Worm (Caenorhabditis elegans) whole organism, L4/young adult: ENCODE data around the gene C14B9.8.

ENCODE experiments used
- W03F9.2 ChIP-seq: fragments of 150-350 bp; optimal IDR thresholded peaks from 2 replicates; lab custom pipeline; 2014; ENCODE audit warnings: missing biosample characterization, missing genetic modification characterization
- him-1 ChIP-seq: sonication (generic microtip); optimal IDR thresholded peaks from 2 replicates; lab custom pipeline; 2016; ENCODE audit warnings: missing genotype, missing genetic modification reagents, missing genetic modification characterization, missing compliant biosample characterization

DNA sequence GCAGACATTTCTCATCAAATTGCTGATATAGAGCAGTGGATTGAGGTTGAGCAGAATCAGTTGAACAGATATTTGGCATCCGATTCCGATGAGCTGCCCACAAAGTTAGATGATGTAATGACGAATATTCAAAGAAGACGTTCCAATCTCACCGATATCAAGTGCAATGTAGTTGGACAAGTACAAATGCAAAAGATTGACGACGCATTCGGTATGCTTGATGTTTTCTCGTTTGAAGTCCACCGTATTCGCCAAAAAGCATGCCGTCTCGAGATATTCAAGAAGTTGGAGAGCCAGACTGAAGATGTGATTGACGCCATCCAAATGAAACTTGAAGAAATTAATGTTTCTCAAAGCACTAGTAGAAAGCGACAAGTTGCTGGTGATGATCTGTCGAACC is 40.7 kb upstream of the C14B9.8 start:
- TF ChIP-seq him-1 (tag; lab: Kevin White, UChicago) (no peak), W03F9.2 (tag; lab: Kevin White, UChicago) (no peak)
